Fruit fly (Drosophila melanogaster) whole organism, prepupa: Measurements from ENCODE around the gene mRpL48.

Source experiments
- CG10669 ChIP-seq: fragments of 200-800 bp; sonication (Bioruptor generic); optimal IDR thresholded peaks from 3 replicates; lab custom pipeline; 2018; ENCODE audit warnings: missing biosample characterization, mild to moderate bottlenecking, missing genetic modification characterization, moderate library complexity
- CG1621 ChIP-seq: fragments of 200-800 bp; sonication (Bioruptor generic); optimal IDR thresholded peaks from 3 replicates; lab custom pipeline; 2018; ENCODE audit warnings: missing biosample characterization, mild to moderate bottlenecking, missing genetic modification characterization
- CG3032 ChIP-seq: fragments of 200-800 bp; optimal IDR thresholded peaks from 2 replicates; lab custom pipeline; 2019; ENCODE audit warnings: missing biosample characterization, mild to moderate bottlenecking, missing genetic modification characterization, moderate library complexity
- CG32006 ChIP-seq: fragments of 200-800 bp; sonication (Bioruptor generic); optimal IDR thresholded peaks from 3 replicates; lab custom pipeline; 2017; ENCODE audit warnings: missing biosample characterization, mild to moderate bottlenecking, missing genetic modification characterization
- CG3919 ChIP-seq: fragments of 200-800 bp; sonication (Bioruptor generic); optimal IDR thresholded peaks from 3 replicates; lab custom pipeline; 2016; ENCODE audit warnings: missing biosample characterization, missing genetic modification characterization
- CG7368 ChIP-seq: fragments of 200-800 bp; sonication (Bioruptor generic); optimal IDR thresholded peaks from 3 replicates; lab custom pipeline; 2016; ENCODE audit warnings: missing biosample characterization, missing genetic modification characterization
- CG8119 ChIP-seq: fragments of 200-800 bp; sonication (Bioruptor generic); IDR thresholded peaks from 3 replicates; pipeline ENCODE4 v1.3.6; 2022; ENCODE audit warnings: missing biosample characterization, missing genetic modification characterization
- CG8319 ChIP-seq: fragments of 200-800 bp; sonication (Bioruptor generic); optimal IDR thresholded peaks from 3 replicates; lab custom pipeline; 2016; ENCODE audit warnings: missing biosample characterization, missing genetic modification characterization
- Gug ChIP-seq: fragments of 200-800 bp; sonication (Bioruptor generic); IDR thresholded peaks from 2 replicates; pipeline ENCODE4 v1.3.6; 2022; ENCODE audit warnings: missing biosample characterization, missing genetic modification characterization
- Hr38 ChIP-seq: sonication (Bioruptor generic); optimal IDR thresholded peaks from 2 replicates; lab custom pipeline; 2016; ENCODE audit warnings: missing biosample characterization, missing genetic modification characterization
- Hr39 ChIP-seq: fragments of 200-800 bp; sonication (Bioruptor generic); optimal IDR thresholded peaks from 2 replicates; lab custom pipeline; 2016; ENCODE audit warnings: missing biosample characterization, missing genetic modification characterization
- Smox ChIP-seq: fragments of 200-800 bp; sonication (Bioruptor generic); optimal IDR thresholded peaks from 3 replicates; lab custom pipeline; 2016; ENCODE audit warnings: missing biosample characterization, missing genetic modification characterization
- Sox102F ChIP-seq: fragments of 200-800 bp; sonication (Bioruptor generic); optimal IDR thresholded peaks from 2 replicates; lab custom pipeline; 2016; ENCODE audit warnings: missing biosample characterization, mild to moderate bottlenecking, missing genetic modification characterization
- dac ChIP-seq: fragments of 200-800 bp; sonication (Bioruptor generic); optimal IDR thresholded peaks from 2 replicates; lab custom pipeline; 2017; ENCODE audit warnings: missing biosample characterization, mild to moderate bottlenecking, missing genetic modification characterization
- fkh ChIP-seq: fragments of 200-800 bp; sonication (Bioruptor generic); optimal IDR thresholded peaks from 3 replicates; lab custom pipeline; 2017; ENCODE audit warnings: missing biosample characterization, mild to moderate bottlenecking, missing genetic modification characterization, moderate library complexity
- net ChIP-seq: fragments of 200-800 bp; sonication (Bioruptor generic); optimal IDR thresholded peaks from 3 replicates; lab custom pipeline; 2016; ENCODE audit warnings: missing biosample characterization, missing genetic modification characterization
- pdm3 ChIP-seq: fragments of 200-800 bp; sonication (Bioruptor generic); optimal IDR thresholded peaks from 3 replicates; lab custom pipeline; 2016; ENCODE audit warnings: missing biosample characterization, missing genetic modification characterization
- salr ChIP-seq, 2 experiments: fragments of 200-800 bp; sonication (Bioruptor generic); optimal IDR thresholded peaks; 3 replicates each; lab custom pipeline; 2016 to 2018; ENCODE audit warnings: missing biosample characterization in 2 of 2, missing genetic modification characterization in 2 of 2, mild to moderate bottlenecking in 1 of 2
- spab ChIP-seq: fragments of 200-800 bp; sonication (Bioruptor generic); optimal IDR thresholded peaks from 2 replicates; lab custom pipeline; 2017; ENCODE audit warnings: missing biosample characterization, mild to moderate bottlenecking, missing genetic modification characterization, missing genetic modification reagents
- ss ChIP-seq, 2 experiments: fragments of 200-800 bp; sonication (Bioruptor generic); optimal IDR thresholded peaks; 2 replicates in 1 of 2; 3 replicates in 1 of 2; lab custom pipeline; 2017 to 2018; ENCODE audit warnings: mild to moderate bottlenecking in 2 of 2, missing biosample characterization in 2 of 2, missing genetic modification characterization in 2 of 2, moderate library complexity in 1 of 2
- svp ChIP-seq: fragments of 200-800 bp; sonication (Bioruptor generic); peaks from one replicate; lab custom pipeline; 2016; ENCODE audit warnings: missing biosample characterization, missing genetic modification characterization

The mRpL48 gene

DNA sequence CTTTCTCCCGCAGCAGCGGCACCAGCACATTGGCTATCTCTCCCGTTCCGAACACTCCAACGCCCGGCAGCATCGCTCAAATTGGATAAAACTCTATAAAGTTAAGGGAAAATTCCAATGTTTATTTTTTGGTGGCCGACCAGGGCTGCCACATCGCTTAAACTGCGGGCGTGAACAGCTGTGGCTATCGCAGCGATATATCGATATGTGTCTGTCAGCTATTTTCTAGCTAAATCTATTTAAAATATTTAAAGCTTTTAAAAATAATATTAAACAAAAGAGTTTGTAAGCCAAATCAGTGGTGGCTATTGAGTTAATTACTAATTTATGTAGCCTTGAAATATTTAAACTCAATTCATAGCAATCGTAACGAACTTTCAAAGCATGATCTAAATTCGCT, 41.7 kb downstream of the mRpL48 start, which contains the start of the genes CG17712 and CG17648:
CG17712 (minus strand) TSS at position 170 of the 400 bp plus-strand sequence.
CG17648 (plus strand) TSS at position 356 of the 400 bp plus-strand sequence.
- TF ChIP-seq fkh (GFP tag; lab: Kevin White, UChicago) (peak; percentile 89), salr (GFP tag; optimal IDR thresholded peaks at IDR 0.05; lab: Kevin White, UChicago) (no peak)

DNA sequence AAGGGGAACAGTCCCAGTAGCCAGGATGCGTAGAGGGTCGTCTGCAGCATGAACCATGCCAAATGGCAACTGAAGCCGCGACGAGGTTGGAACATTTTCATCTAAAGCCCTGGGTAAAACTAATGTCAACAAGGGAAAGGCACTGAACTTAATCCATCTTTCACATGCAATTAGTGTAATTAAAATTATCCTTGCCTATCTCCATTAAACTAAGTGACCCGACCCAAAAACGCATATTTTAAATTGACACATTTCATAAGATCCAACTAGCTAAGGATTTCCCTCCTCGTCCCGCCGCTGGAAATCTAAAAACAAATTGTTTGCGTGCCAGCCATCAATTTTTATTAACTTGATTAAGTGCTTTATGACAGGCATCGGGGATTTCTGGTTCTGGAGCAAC, 46.1 kb downstream of the mRpL48 start, which contains the start of gene Gr22f:
Gr22f (minus strand) TSS at position 101 of the 400 bp plus-strand sequence.
- no peak for TF ChIP-seq spab (GFP tag; lab: Kevin White, UChicago)
- no peak for TF ChIP-seq CG8119
- TF ChIP-seq CG10669 (GFP tag; lab: Kevin White, UChicago) = no peak
- no peak for TF ChIP-seq CG32006 (GFP tag; lab: Kevin White, UChicago)
- no peak for TF ChIP-seq ss (GFP tag; optimal IDR thresholded peaks at IDR 0.05; lab: Kevin White, UChicago)
- no peak for TF ChIP-seq svp
- no peak for TF ChIP-seq dac (GFP tag; lab: Kevin White, UChicago)

DNA sequence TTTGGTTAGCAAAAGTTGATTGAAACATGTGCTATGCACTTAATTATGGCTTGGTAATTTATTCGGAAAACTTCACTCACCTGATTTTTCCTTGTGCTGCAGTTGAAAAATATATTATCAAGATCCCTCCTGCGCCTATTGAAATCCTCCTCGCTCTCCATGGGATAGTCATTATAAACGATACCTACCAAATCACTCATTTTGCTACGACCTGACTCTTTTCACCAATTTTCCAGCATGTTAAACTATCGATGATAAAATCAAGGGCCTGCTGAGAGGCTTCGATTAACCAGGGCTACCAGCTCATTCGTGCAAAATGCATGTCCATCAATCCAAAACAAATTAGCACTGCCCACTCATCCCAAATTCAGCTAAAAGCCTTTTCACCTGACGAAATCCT, 48.6 kb downstream of the mRpL48 start, which contains the start of gene CG17650:
CG17650 (minus strand) TSS at position 241 of the 400 bp plus-strand sequence.
- TF ChIP-seq CG8119 (no peak), pdm3 (GFP tag; lab: Kevin White, UChicago) (no peak), Gug (no peak), net (GFP tag; lab: Kevin White, UChicago) (no peak), CG1621 (no peak), CG7368 (GFP tag; lab: Kevin White, UChicago) (no peak), ss (GFP tag; optimal IDR thresholded peaks at IDR 0.05; lab: Kevin White, UChicago) (no peak), CG3032 (tag; lab: Kevin White, UChicago) (no peak), Hr39 (no peak), Smox (GFP tag; lab: Kevin White, UChicago) (no peak), Hr38 (GFP tag; lab: Kevin White, UChicago) (no peak), CG3919 (GFP tag; lab: Kevin White, UChicago) (no peak), CG8319 (GFP tag; lab: Kevin White, UChicago) (no peak), Sox102F (no peak)
- TF ChIP-seq, all 60 proteins: peak for 0
